Worm (Caenorhabditis elegans): ENCODE measurements around the gene F47B8.5.

Gene F47B8.5

DNA sequence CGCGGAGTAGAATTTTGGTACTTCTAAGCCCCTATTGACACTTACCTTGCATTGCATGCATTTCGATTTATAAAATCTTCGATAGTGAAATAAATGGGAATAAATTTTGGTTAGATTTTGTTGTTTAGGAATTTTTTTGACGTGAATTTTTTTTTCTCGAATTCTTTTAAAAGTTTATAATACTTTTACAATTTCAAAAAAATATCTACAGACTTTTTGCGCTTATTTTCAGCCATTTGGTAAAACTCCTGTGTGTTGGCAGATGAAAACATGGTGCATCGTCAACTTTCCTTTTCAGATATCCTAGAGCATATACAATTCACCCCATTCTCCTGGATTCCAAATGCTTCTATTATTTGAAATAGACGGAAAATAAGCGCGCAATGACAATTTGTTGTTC is 37.0 kb downstream of the F47B8.5 start, which contains the start of gene F14D7.18:
Gene F14D7.18 (minus strand): TSS at position 101 of the 400 bp plus-strand sequence.
- TF ChIP-seq elt-2 (tag; optimal IDR thresholded peaks at IDR 0.05) (no peak), dmd-4 (tag; optimal IDR thresholded peaks at IDR 0.05; ENCODE audit: borderline replicate concordance) (no peak), ama-1 (optimal IDR thresholded peaks at IDR 0.05) (no peak), ets-4 (tag; optimal IDR thresholded peaks at IDR 0.05) (no peak), nhr-11 (tag; optimal IDR thresholded peaks at IDR 0.05) (no peak), nfya-1 (tag; optimal IDR thresholded peaks at IDR 0.05) (no peak), T23F11.4 (GFP tag; optimal IDR thresholded peaks at IDR 0.05) (no peak), hlh-6 (tag; optimal IDR thresholded peaks at IDR 0.05) (no peak), ceh-19 (GFP tag; optimal IDR thresholded peaks at IDR 0.05) (no peak), dve-1 (tag; optimal IDR thresholded peaks at IDR 0.05) (no peak), pha-4 (tag; optimal IDR thresholded peaks at IDR 0.05) (no peak), hlh-30 (tag; optimal IDR thresholded peaks at IDR 0.05; ENCODE audit: insufficient read depth) (no peak), che-1 (tag; optimal IDR thresholded peaks at IDR 0.05) (no peak), rnt-1 (tag; optimal IDR thresholded peaks at IDR 0.05) (no peak), pqm-1 (tag; optimal IDR thresholded peaks at IDR 0.05) (no peak), unc-42 (tag; optimal IDR thresholded peaks at IDR 0.05) (no peak), ztf-16 (tag; optimal IDR thresholded peaks at IDR 0.05) (no peak), nhr-232 (tag; optimal IDR thresholded peaks at IDR 0.05) (no peak), pros-1 (tag; optimal IDR thresholded peaks at IDR 0.05) (no peak), ceh-24 (tag; optimal IDR thresholded peaks at IDR 0.05) (no peak)

DNA sequence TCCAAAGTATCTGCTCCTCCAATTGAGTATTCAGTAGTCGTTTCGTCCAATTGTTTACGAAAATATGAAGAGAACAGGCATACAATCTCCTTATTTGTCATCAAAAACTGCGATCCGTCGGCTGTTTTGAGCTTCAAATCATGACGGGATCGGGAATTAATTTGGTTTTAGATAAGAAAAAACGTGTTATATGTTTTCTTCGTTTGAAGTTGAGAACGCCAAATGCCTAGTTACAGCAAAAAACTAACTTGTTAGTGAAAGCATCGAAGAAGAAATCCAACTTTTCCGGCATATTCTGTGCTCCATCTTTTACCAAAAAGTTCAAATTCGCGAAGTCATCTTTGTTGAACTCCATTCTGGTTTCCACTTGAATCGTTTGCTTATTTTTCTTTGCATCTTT is 38.3 kb downstream of the F47B8.5 start, which contains the start of gene F14D7.1:
Gene F14D7.1 (minus strand): TSS at position 101 of the 400 bp plus-strand sequence.
- no peak for TF ChIP-seq che-1 (tag; optimal IDR thresholded peaks at IDR 0.05)
- TF ChIP-seq tbx-2 (tag; optimal IDR thresholded peaks at IDR 0.05): no peak
- no peak for TF ChIP-seq nhr-232 (tag; optimal IDR thresholded peaks at IDR 0.05)

DNA sequence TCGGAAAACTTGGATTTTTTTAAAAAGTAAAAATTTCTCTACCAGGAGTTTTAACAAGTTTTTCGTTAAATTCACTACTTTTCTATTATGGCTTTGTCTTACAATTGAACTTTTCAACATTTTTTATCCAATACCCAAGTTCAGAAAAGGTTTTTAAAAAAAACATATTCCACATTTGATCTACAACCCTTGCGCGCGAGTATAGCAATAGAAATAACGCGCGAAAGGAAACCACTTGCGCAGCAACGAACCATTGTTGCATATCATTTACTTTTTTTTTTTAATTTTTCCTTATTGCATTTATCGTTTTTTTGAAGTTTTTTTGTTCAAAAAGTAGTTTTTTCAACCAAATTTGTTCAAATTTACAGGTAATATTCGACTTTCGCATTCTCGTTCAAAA is 41.9 kb downstream of the F47B8.5 start, which contains the start of gene F40G12.11:
Gene F40G12.11 (plus strand): TSS at position 369 of the 400 bp plus-strand sequence.
- TF ChIP-seq fkh-10 (GFP tag; optimal IDR thresholded peaks at IDR 0.05): no peak

DNA sequence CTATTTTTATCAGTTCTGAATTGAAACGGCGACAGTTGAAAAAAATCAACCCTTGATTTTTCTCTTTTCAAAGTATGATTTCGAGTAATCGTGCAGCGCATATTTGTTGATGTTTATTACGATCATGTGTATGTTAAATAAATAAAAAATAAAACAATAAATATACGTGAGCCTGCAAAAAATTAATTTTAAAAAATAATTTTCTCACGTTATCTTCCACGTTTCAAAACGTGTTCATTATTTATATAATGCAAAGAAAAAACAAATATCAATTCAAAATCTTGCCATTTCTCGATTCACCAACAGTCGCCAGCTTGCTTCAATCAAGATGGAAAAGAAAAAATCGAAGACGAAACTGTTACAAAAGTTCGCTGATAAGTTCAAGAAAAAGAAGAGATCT is 44.4 kb downstream of the F47B8.5 start, which contains the start of gene F40G12.10:
Gene F40G12.10 (plus strand): TSS at position 301 of the 400 bp plus-strand sequence.
- no peak for TF ChIP-seq ref-2 (tag; optimal IDR thresholded peaks at IDR 0.05)
- no peak for TF ChIP-seq nfya-1 (tag; optimal IDR thresholded peaks at IDR 0.05)
- no peak for TF ChIP-seq hlh-6 (tag; optimal IDR thresholded peaks at IDR 0.05)
- no peak for TF ChIP-seq ama-1 (optimal IDR thresholded peaks at IDR 0.05)

DNA sequence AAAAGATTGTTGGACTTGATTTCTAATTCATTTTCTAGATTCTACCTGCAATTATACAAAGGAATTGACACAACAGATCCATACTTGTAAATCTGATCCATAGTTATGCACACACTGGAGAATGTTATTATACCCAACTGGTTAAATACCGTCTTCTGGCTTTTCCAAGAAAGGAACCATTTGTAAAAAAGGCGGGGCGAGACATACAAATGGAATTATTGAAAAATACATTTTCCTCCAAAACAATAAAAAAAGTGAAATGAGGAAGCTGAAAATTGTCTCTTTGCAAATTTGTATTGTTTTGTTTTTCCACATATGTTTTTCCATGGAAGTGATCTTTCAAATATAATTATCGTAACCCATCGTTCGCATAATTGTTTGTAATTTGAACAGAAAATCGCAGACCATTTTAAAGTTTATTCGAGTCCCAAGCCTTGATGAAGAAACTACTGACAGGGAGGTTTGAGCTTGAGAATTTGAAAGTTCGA is 45.4 kb downstream of the F47B8.5 start, which contains the start of the genes srt-74 and F40G12.9:
Gene srt-74 (minus strand): TSS at position 101 of the 488 bp plus-strand sequence.
Gene F40G12.9 (plus strand): TSS at position 438 of the 488 bp plus-strand sequence.
- TF ChIP-seq nfya-1 (tag; optimal IDR thresholded peaks at IDR 0.05) (no peak), ttx-3 (tag; optimal IDR thresholded peaks at IDR 0.05) (no peak), Y22D7AL.16 (tag; optimal IDR thresholded peaks at IDR 0.05) (no peak), pag-3 (tag; optimal IDR thresholded peaks at IDR 0.05; ENCODE audit: borderline replicate concordance) (no peak), hlh-6 (tag; optimal IDR thresholded peaks at IDR 0.05) (no peak), unc-3 (GFP tag; conservative IDR thresholded peaks at IDR 0.05) (no peak), unc-3 (tag; optimal IDR thresholded peaks at IDR 0.05) (no peak), lin-11 (tag; optimal IDR thresholded peaks at IDR 0.05) (no peak), ceh-34 (tag; optimal IDR thresholded peaks at IDR 0.05) (no peak), K02D7.2 (tag; optimal IDR thresholded peaks at IDR 0.05) (no peak), C08G9.2 (tag; optimal IDR thresholded peaks at IDR 0.05) (no peak), syd-9 (tag; optimal IDR thresholded peaks at IDR 0.05) (no peak), odd-2 (tag; optimal IDR thresholded peaks at IDR 0.05) (no peak), pha-4 (tag; optimal IDR thresholded peaks at IDR 0.05) (no peak), hlh-8 (tag; optimal IDR thresholded peaks at IDR 0.05) (no peak), nhr-232 (tag; optimal IDR thresholded peaks at IDR 0.05) (no peak), C38D4.7 (GFP tag; optimal IDR thresholded peaks at IDR 0.05) (no peak), pqm-1 (tag; optimal IDR thresholded peaks at IDR 0.05) (no peak), ceh-2 (tag; optimal IDR thresholded peaks at IDR 0.05) (no peak)
